Fruit fly (Drosophila melanogaster) whole organism, prepupa: ENCODE results near the gene CG15734.
A peak's percentile ranks its signal among the peaks of the same experiment; 100 is the strongest.

Experiments used
- Blimp-1 ChIP-seq: fragments of 200-800 bp; sonication (Bioruptor generic); optimal IDR thresholded peaks from 3 replicates; lab custom pipeline; 2017; ENCODE audit warnings: missing biosample characterization, missing genetic modification characterization, mild to moderate bottlenecking, moderate library complexity, missing genetic modification reagents
- CG11762 ChIP-seq: fragments of 200-800 bp; sonication (Bioruptor generic); optimal IDR thresholded peaks from 3 replicates; lab custom pipeline; 2016; ENCODE audit warnings: missing biosample characterization, missing genetic modification characterization; ENCODE audit not compliant: insufficient read depth
- CG15336 ChIP-seq: fragments of 200-800 bp; sonication (Bioruptor generic); IDR thresholded peaks from 2 replicates; pipeline ENCODE4 v1.3.6; 2022; ENCODE audit warnings: missing biosample characterization, missing genetic modification characterization
- CG16779 ChIP-seq: fragments of 200-800 bp; sonication (Bioruptor generic); optimal IDR thresholded peaks from 3 replicates; lab custom pipeline; 2017; ENCODE audit warnings: missing biosample characterization, mild to moderate bottlenecking, missing genetic modification characterization
- CG4318 ChIP-seq: fragments of 200-800 bp; sonication (Bioruptor generic); optimal IDR thresholded peaks from 3 replicates; lab custom pipeline; 2017; ENCODE audit warnings: missing biosample characterization, mild to moderate bottlenecking, missing genetic modification characterization
- CG8119 ChIP-seq: fragments of 200-800 bp; sonication (Bioruptor generic); IDR thresholded peaks from 3 replicates; pipeline ENCODE4 v1.3.6; 2022; ENCODE audit warnings: missing biosample characterization, missing genetic modification characterization
- Ets21C ChIP-seq: fragments of 200-800 bp; sonication (Bioruptor generic); optimal IDR thresholded peaks from 3 replicates; lab custom pipeline; 2016; ENCODE audit warnings: missing biosample characterization, missing genetic modification characterization
- Gug ChIP-seq: fragments of 200-800 bp; sonication (Bioruptor generic); IDR thresholded peaks from 2 replicates; pipeline ENCODE4 v1.3.6; 2022; ENCODE audit warnings: missing biosample characterization, missing genetic modification characterization
- Hr39 ChIP-seq: fragments of 200-800 bp; sonication (Bioruptor generic); optimal IDR thresholded peaks from 2 replicates; lab custom pipeline; 2016; ENCODE audit warnings: missing biosample characterization, missing genetic modification characterization
- Met ChIP-seq: fragments of 200-800 bp; sonication (Bioruptor generic); optimal IDR thresholded peaks from 3 replicates; lab custom pipeline; 2016; ENCODE audit warnings: missing biosample characterization, missing genetic modification characterization
- Smox ChIP-seq: fragments of 200-800 bp; sonication (Bioruptor generic); optimal IDR thresholded peaks from 3 replicates; lab custom pipeline; 2016; ENCODE audit warnings: missing biosample characterization, missing genetic modification characterization
- lz ChIP-seq: fragments of 200-800 bp; sonication (Bioruptor generic); optimal IDR thresholded peaks from 3 replicates; lab custom pipeline; 2016; ENCODE audit warnings: missing biosample characterization, missing genetic modification characterization
- spab ChIP-seq: fragments of 200-800 bp; sonication (Bioruptor generic); optimal IDR thresholded peaks from 2 replicates; lab custom pipeline; 2017; ENCODE audit warnings: missing biosample characterization, mild to moderate bottlenecking, missing genetic modification characterization, missing genetic modification reagents

- TF ChIP-seq Smox (GFP tag; lab: Kevin White, UChicago) (no peak), CG8119 (GFP tag; lab: Robert Waterston, UW) (no peak), CG15336 (GFP tag; lab: Robert Waterston, UW) (no peak), CG4318 (GFP tag; lab: Kevin White, UChicago) (no peak), CG16779 (tag; lab: Kevin White, UChicago) (no peak), Gug (GFP tag; lab: Robert Waterston, UW) (no peak), spab (no peak), lz (GFP tag; lab: Kevin White, UChicago) (no peak), Blimp-1 (GFP tag; lab: Kevin White, UChicago) (no peak), Met (GFP tag; lab: Kevin White, UChicago) (peak; percentile 2), Ets21C (GFP tag; lab: Kevin White, UChicago) (no peak), CG11762 (GFP tag; lab: Kevin White, UChicago) (no peak), Hr39 (no peak)
Measured at dm6 chrX:12082244-12082643, 4.6 kb downstream of the CG15734 start.
